Worm (Caenorhabditis elegans) whole organism, L2 larva: Measurements from ENCODE around the gene F53F1.3.

Experiments used
- Y55F3AM.14 ChIP-seq: fragments of 200-800 bp; sonication (Bioruptor generic); optimal IDR thresholded peaks from 2 replicates; lab custom pipeline; 2018; ENCODE audit warnings: mild to moderate bottlenecking, missing genetic modification characterization, missing compliant biosample characterization
- ZK546.5 ChIP-seq: sonication (generic microtip); optimal IDR thresholded peaks from 2 replicates; lab custom pipeline; 2017; ENCODE audit warnings: missing biosample characterization, missing genetic modification characterization
- egl-27 ChIP-seq: sonication (generic microtip); optimal IDR thresholded peaks from 3 replicates; lab custom pipeline; 2017; ENCODE audit warnings: missing biosample characterization, missing genetic modification reagents, missing genetic modification characterization
- lin-39 ChIP-seq: fragments of 150-350 bp; optimal IDR thresholded peaks from 2 replicates; lab custom pipeline; 2014; ENCODE audit warnings: missing biosample characterization, missing genetic modification reagents, missing genetic modification characterization
- nhr-10 ChIP-seq: sonication (generic microtip); optimal IDR thresholded peaks from 2 replicates; lab custom pipeline; 2017; ENCODE audit warnings: missing biosample characterization, missing genetic modification characterization
- nhr-237 ChIP-seq: fragments of 150-350 bp; optimal IDR thresholded peaks from 2 replicates; lab custom pipeline; 2014; ENCODE audit warnings: missing biosample characterization, missing genetic modification characterization
- nhr-77 ChIP-seq: fragments of 150-350 bp; optimal IDR thresholded peaks from 2 replicates; lab custom pipeline; 2014; ENCODE audit warnings: missing biosample characterization, missing genetic modification characterization
- skn-1 ChIP-seq: sonication (generic microtip); optimal IDR thresholded peaks from 2 replicates; lab custom pipeline; 2017; ENCODE audit warnings: missing biosample characterization, missing genetic modification characterization

DNA sequence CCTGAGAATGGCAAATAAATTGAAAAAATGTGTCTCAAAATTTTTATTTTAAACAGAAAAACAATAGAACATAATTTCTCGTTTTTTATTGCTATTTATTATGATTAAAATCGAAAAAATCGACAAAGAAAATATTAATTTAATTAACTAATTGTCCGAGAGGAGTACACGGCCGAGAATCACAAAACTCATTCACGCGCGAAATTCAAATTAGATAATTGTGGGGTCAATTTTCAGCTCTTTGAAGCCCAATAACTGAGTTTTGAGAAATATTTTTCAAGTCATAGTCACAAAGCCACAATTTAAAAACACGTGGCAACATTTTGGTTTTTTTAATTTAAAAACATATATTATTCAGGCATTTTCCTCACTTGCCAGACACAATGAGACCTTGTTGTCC lies 1.0 kb downstream of the F53F1.3 start:
- TF ChIP-seq nhr-10 (no peak), Y55F3AM.14 (GFP tag; lab: Kevin White, UChicago) (no peak), lin-39 (tag; lab: Kevin White, UChicago) (no peak), ZK546.5 (tag; lab: Kevin White, UChicago) (no peak), skn-1 (no peak), nhr-77 (tag; lab: Kevin White, UChicago) (no peak), nhr-237 (no peak), egl-27 (tag; lab: Kevin White, UChicago) (no peak)
